Worm (Caenorhabditis elegans) whole organism, young adult: ENCODE results near the gene egl-44.

Source experiments
- F23B12.7 ChIP-seq: sonication (generic microtip); optimal IDR thresholded peaks from 2 replicates; lab custom pipeline; 2017; ENCODE audit warnings: missing genetic modification characterization, mild to moderate bottlenecking, missing compliant biosample characterization, antibody characterized with exemption, moderate library complexity; ENCODE audit not compliant: insufficient read depth
- Y53F4B.3 ChIP-seq: fragments of 200-800 bp; sonication (Bioruptor generic); IDR thresholded peaks from 2 replicates; pipeline ENCODE4 v1.3.6; 2022; ENCODE audit warnings: missing genetic modification reagents, missing genetic modification characterization, missing compliant biosample characterization
- Y53G8AR.9 ChIP-seq: fragments of 200-800 bp; sonication (Bioruptor generic); conservative IDR thresholded peaks from 2 replicates; pipeline ENCODE4 v1.3.6; 2022; ENCODE audit warnings: missing genetic modification reagents, missing genetic modification characterization, missing compliant biosample characterization
- Y67H2A.10 ChIP-seq: fragments of 200-800 bp; sonication (Bioruptor generic); conservative IDR thresholded peaks from 2 replicates; pipeline ENCODE4 v1.3.6; 2022; ENCODE audit warnings: missing genetic modification reagents, missing genetic modification characterization, missing compliant biosample characterization
- ZK185.1 ChIP-seq: sonication (generic microtip); optimal IDR thresholded peaks from 2 replicates; lab custom pipeline; 2016; ENCODE audit warnings: mild to moderate bottlenecking, missing genetic modification characterization, missing compliant biosample characterization; ENCODE audit not compliant: poor library complexity, severe bottlenecking
- akir-1 ChIP-seq: fragments of 200-800 bp; sonication (Bioruptor generic); optimal IDR thresholded peaks from 2 replicates; lab custom pipeline; 2018; ENCODE audit warnings: mild to moderate bottlenecking, missing genetic modification characterization, moderate library complexity, missing compliant biosample characterization
- atf-7 ChIP-seq: sonication (generic microtip); optimal IDR thresholded peaks from 2 replicates; lab custom pipeline; 2017; ENCODE audit warnings: mild to moderate bottlenecking, missing genetic modification characterization, missing compliant biosample characterization
- attf-5 ChIP-seq: fragments of 200-800 bp; sonication (Bioruptor generic); optimal IDR thresholded peaks from 2 replicates; lab custom pipeline; 2018; ENCODE audit warnings: mild to moderate bottlenecking, missing genetic modification characterization, missing compliant biosample characterization
- attf-6 ChIP-seq: fragments of 200-800 bp; sonication (Bioruptor generic); IDR thresholded peaks from 2 replicates; pipeline ENCODE4 v1.3.6; 2022; ENCODE audit warnings: missing genetic modification reagents, missing genetic modification characterization, missing compliant biosample characterization
- cebp-1 ChIP-seq, 2 experiments: fragments of 200-800 bp in 1 of 2; sonication (Bioruptor generic) in 1 of 2; sonication (generic microtip) in 1 of 2; IDR thresholded peaks in 1 of 2; optimal IDR thresholded peaks in 1 of 2; 2 replicates each; pipeline versions ENCODE4 v1.3.6 to Lab custom; 2017 to 2022; ENCODE audit warnings: missing compliant biosample characterization in 2 of 2, missing genetic modification characterization in 2 of 2, mild to moderate bottlenecking in 1 of 2, missing genetic modification reagents in 1 of 2, moderate library complexity in 1 of 2
- ceh-58 ChIP-seq: fragments of 200-800 bp; sonication (Bioruptor generic); IDR thresholded peaks from 2 replicates; pipeline ENCODE4 v1.3.6; 2022; ENCODE audit warnings: missing genetic modification characterization, missing compliant biosample characterization
- ceh-91 ChIP-seq: fragments of 200-800 bp; sonication (Bioruptor generic); IDR thresholded peaks from 2 replicates; pipeline ENCODE4 v1.3.6; 2022; ENCODE audit warnings: missing genetic modification reagents, missing genetic modification characterization, missing compliant biosample characterization
- die-1 ChIP-seq: sonication (generic microtip); optimal IDR thresholded peaks from 2 replicates; lab custom pipeline; 2016; ENCODE audit warnings: missing genotype, mild to moderate bottlenecking, missing genetic modification characterization, missing compliant biosample characterization
- dox-1 ChIP-seq: fragments of 200-800 bp; sonication (Bioruptor generic); IDR thresholded peaks from 2 replicates; pipeline ENCODE4 v1.3.6; 2022; ENCODE audit warnings: missing genetic modification reagents, missing genetic modification characterization, missing compliant biosample characterization
- egl-44 ChIP-seq: fragments of 200-800 bp; sonication (Bioruptor generic); IDR thresholded peaks from 2 replicates; pipeline ENCODE4 v1.3.6; 2022; ENCODE audit warnings: missing genetic modification reagents, missing genetic modification characterization, missing compliant biosample characterization
- gei-17 ChIP-seq: fragments of 200-800 bp; sonication (Bioruptor generic); optimal IDR thresholded peaks from 2 replicates; lab custom pipeline; 2018; ENCODE audit warnings: mild to moderate bottlenecking, missing genetic modification characterization, missing compliant biosample characterization
- him-1 ChIP-seq: sonication (generic microtip); optimal IDR thresholded peaks from 2 replicates; lab custom pipeline; 2016; ENCODE audit warnings: missing genotype, missing genetic modification reagents, missing genetic modification characterization, missing compliant biosample characterization
- let-607 ChIP-seq, 2 experiments: fragments of 200-800 bp in 1 of 2; sonication (Bioruptor generic) in 1 of 2; sonication (generic microtip) in 1 of 2; optimal IDR thresholded peaks; 2 replicates each; lab custom pipeline; 2016 to 2018; ENCODE audit warnings: mild to moderate bottlenecking in 2 of 2, missing compliant biosample characterization in 2 of 2, missing genetic modification characterization in 2 of 2, moderate library complexity in 2 of 2, missing genotype in 1 of 2
- lsl-1 ChIP-seq: fragments of 200-800 bp; sonication (Bioruptor generic); optimal IDR thresholded peaks from 2 replicates; lab custom pipeline; 2018; ENCODE audit warnings: mild to moderate bottlenecking, missing genetic modification characterization, moderate library complexity, missing compliant biosample characterization
- lsy-27 ChIP-seq: sonication (generic microtip); optimal IDR thresholded peaks from 2 replicates; lab custom pipeline; 2017; ENCODE audit warnings: missing genetic modification characterization, mild to moderate bottlenecking, missing compliant biosample characterization, antibody characterized with exemption, missing genotype, borderline replicate concordance; ENCODE audit not compliant: insufficient read depth
- madf-8 ChIP-seq: fragments of 200-800 bp; sonication (Bioruptor generic); conservative IDR thresholded peaks from 2 replicates; pipeline ENCODE4 v1.3.6; 2022; ENCODE audit warnings: missing genetic modification reagents, missing genetic modification characterization, missing compliant biosample characterization
- mes-4 ChIP-seq: sonication (generic microtip); optimal IDR thresholded peaks from 2 replicates; lab custom pipeline; 2016; ENCODE audit warnings: missing genotype, missing genetic modification characterization, missing compliant biosample characterization
- nhr-179 ChIP-seq: sonication (generic microtip); optimal IDR thresholded peaks from 2 replicates; lab custom pipeline; 2016; ENCODE audit warnings: mild to moderate bottlenecking, missing genetic modification characterization, missing compliant biosample characterization
- nhr-80 ChIP-seq: sonication (generic microtip); optimal IDR thresholded peaks from 2 replicates; lab custom pipeline; 2016; ENCODE audit warnings: missing genetic modification characterization, missing compliant biosample characterization
- rpc-1 ChIP-seq, 2 experiments: fragments of 150-350 bp in 1 of 2; sonication (generic microtip) in 1 of 2; optimal IDR thresholded peaks; 2 replicates each; lab custom pipeline; 2014 to 2018; ENCODE audit warnings: missing biosample characterization in 1 of 2, missing genetic modification characterization in 1 of 2, missing genetic modification reagents in 1 of 2, missing genotype in 1 of 2
- sdz-38 ChIP-seq: sonication (generic microtip); optimal IDR thresholded peaks from 2 replicates; lab custom pipeline; 2016; ENCODE audit warnings: missing genotype, missing genetic modification characterization, missing compliant biosample characterization
- snpc-1.1 ChIP-seq: sonication (generic microtip); optimal IDR thresholded peaks from 2 replicates; lab custom pipeline; 2017; ENCODE audit warnings: missing genetic modification characterization, mild to moderate bottlenecking, missing compliant biosample characterization, antibody characterized with exemption, moderate library complexity, missing genotype, missing genetic modification reagents; ENCODE audit not compliant: insufficient read depth
- unc-62 ChIP-seq: fragments of 150-350 bp; optimal IDR thresholded peaks from 2 replicates; lab custom pipeline; 2014; ENCODE audit warnings: missing biosample characterization, missing genetic modification reagents, missing genetic modification characterization
- xnd-1 ChIP-seq: sonication (generic microtip); optimal IDR thresholded peaks from 2 replicates; lab custom pipeline; 2016; ENCODE audit warnings: missing genotype, missing genetic modification reagents, missing genetic modification characterization, missing compliant biosample characterization
- zfh-2 ChIP-seq: fragments of 200-800 bp; sonication (Bioruptor generic); conservative IDR thresholded peaks from 2 replicates; pipeline ENCODE4 v1.3.6; 2022; ENCODE audit warnings: missing genetic modification reagents, missing genetic modification characterization, missing compliant biosample characterization
- zim-3 ChIP-seq: sonication (generic microtip); optimal IDR thresholded peaks from 2 replicates; lab custom pipeline; 2017; ENCODE audit warnings: mild to moderate bottlenecking, missing genetic modification characterization, moderate library complexity, missing compliant biosample characterization

egl-44 gene

DNA sequence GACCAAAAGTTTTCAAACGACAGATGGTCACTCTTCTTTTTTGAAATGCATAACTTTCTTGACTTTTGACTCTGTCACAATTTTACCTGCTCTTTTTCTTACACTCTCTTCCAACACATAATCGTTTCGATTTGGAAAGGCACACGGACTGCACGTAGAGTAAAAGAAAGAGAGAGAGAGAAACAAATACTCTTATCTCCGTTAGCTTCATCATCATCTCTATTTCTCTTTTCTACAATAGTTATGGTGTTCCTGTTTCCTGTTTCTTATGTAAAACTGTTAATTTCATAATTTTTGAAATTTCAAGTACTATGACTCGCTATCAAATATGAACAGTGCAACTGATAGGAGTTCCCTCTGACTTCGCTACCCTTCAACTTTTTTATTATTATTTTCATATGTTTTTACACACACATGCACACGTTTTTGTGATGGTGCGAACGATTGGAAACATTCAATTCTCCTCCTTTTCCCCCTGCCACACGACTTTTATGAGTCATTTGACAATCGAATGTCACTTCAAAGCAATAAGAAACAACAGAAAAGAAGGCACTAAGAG, 1.6 kb downstream of the egl-44 start (continued):
- no peak for TF ChIP-seq egl-44 (GFP tag; lab: Robert Waterston, UW)
- TF ChIP-seq gei-17 (GFP tag; lab: Kevin White, UChicago), result no peak
- no peak for TF ChIP-seq nhr-179 (tag; lab: Kevin White, UChicago)
- TF ChIP-seq nhr-80 (tag; lab: Kevin White, UChicago), result peak; percentile 98
- TF ChIP-seq Y53F4B.3 (GFP tag; lab: Robert Waterston, UW), result no peak
- peak; percentile 1 for TF ChIP-seq ZK185.1 (tag; lab: Kevin White, UChicago)
- no peak for TF ChIP-seq mes-4 (tag; lab: Kevin White, UChicago)
- no peak for TF ChIP-seq die-1 (tag; lab: Kevin White, UChicago)

- no peak for TF ChIP-seq madf-8
- no peak for TF ChIP-seq lsy-27 (tag; lab: Kevin White, UChicago)
- TF ChIP-seq zfh-2 (GFP tag; lab: Robert Waterston, UW), result 0 out of 2 replicates have a peak, but pooled peaks have one; percentile 25
- TF ChIP-seq nhr-80 (tag; lab: Kevin White, UChicago), result peak; percentile 59
- no peak for TF ChIP-seq Y53G8AR.9 (GFP tag; lab: Robert Waterston, UW)
- TF ChIP-seq Y53F4B.3 (GFP tag; lab: Robert Waterston, UW), result no peak
- TF ChIP-seq attf-5 (GFP tag; lab: Kevin White, UChicago), result peak; percentile 43
- TF ChIP-seq him-1 (tag; lab: Kevin White, UChicago), result no peak
- TF ChIP-seq snpc-1.1 (tag; lab: Kevin White, UChicago), result no peak
- TF ChIP-seq Y67H2A.10, result no peak
- no peak for TF ChIP-seq ceh-91
- no peak for TF ChIP-seq zim-3
- TF ChIP-seq dox-1 (GFP tag; lab: Robert Waterston, UW), result peak; percentile 60; the same call in 1 of the 2 replicates
- no peak for TF ChIP-seq xnd-1 (tag; lab: Kevin White, UChicago)
- no peak for TF ChIP-seq cebp-1 (GFP tag; IDR thresholded peaks at IDR 0.05; lab: Robert Waterston, UW)
- TF ChIP-seq cebp-1 (tag; optimal IDR thresholded peaks at IDR 0.05; lab: Kevin White, UChicago), result peak; percentile 25
- no peak for TF ChIP-seq ceh-58 (GFP tag; lab: Robert Waterston, UW)
- no peak for TF ChIP-seq F23B12.7 (tag; lab: Kevin White, UChicago)
Observed at ce11 chrII:5931109-5931508, 2.5 kb downstream of the egl-44 start.

DNA sequence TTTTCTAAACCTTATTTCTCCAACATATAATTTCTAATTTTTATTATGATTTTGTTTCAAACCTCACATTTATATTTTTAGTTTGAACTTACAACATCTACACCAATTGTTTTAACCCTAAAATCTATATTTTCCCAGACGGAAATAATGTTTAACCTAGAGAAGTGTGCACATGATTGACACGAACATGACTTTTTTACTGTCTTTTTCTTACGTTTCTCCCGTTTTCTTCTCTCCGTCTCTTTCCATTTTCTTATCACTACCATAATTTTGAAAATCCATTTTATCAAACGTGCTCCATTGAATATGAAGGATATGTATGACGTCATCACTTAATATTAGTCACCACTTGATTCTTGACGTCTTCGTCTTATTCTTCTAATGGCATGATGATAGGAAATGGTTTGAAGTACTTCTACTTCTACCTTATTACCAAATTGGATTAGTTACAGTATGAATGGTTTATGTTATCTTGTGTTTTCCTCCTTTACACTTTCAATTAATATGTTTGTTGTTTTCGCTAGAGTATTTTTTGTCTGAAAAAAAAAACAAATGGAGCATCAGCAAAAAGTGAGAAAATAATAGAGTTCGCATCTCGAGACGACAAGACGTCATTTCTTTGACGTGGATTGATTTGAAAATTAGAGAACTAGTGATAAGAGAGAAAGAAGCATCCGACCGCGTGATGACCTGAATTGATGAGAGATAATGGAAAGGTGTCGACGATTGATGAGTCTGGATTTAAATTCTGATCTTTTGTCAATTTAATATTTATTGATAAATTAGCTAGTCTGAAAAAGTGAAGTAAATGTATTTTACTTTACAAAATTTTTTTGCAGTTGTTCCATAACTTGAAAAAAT, 3.5 kb downstream of the egl-44 start:
- TF ChIP-seq let-607 (tag; optimal IDR thresholded peaks at IDR 0.05; lab: Kevin White, UChicago) (peak in 1 of 2 experiments; percentile 21), atf-7 (tag; lab: Kevin White, UChicago) (peak; percentile 87), attf-6 (GFP tag; lab: Robert Waterston, UW) (no peak), sdz-38 (tag; lab: Kevin White, UChicago) (no peak), nhr-80 (tag; lab: Kevin White, UChicago) (peak; percentile 60), akir-1 (GFP tag; lab: Kevin White, UChicago) (no peak), cebp-1 (GFP tag; IDR thresholded peaks at IDR 0.05; lab: Robert Waterston, UW) (no peak), cebp-1 (tag; optimal IDR thresholded peaks at IDR 0.05; lab: Kevin White, UChicago) (peak; percentile 25), rpc-1 (optimal IDR thresholded peaks at IDR 0.05; lab: Kevin White, UChicago) (no peak), rpc-1 (tag; optimal IDR thresholded peaks at IDR 0.05; lab: Kevin White, UChicago) (no peak), lsl-1 (GFP tag; lab: Kevin White, UChicago) (no peak), unc-62 (GFP tag; lab: Kevin White, UChicago) (peak; percentile 90)
- TF ChIP-seq, all 124 proteins: peak for 5
